Fruit fly (Drosophila melanogaster) whole organism, prepupa: ENCODE data around the gene TfIIEbeta.

ENCODE experiments used
- CG10669 ChIP-seq: fragments of 200-800 bp; sonication (Bioruptor generic); optimal IDR thresholded peaks from 3 replicates; lab custom pipeline; 2018; ENCODE audit warnings: missing biosample characterization, mild to moderate bottlenecking, missing genetic modification characterization, moderate library complexity
- CG3919 ChIP-seq: fragments of 200-800 bp; sonication (Bioruptor generic); optimal IDR thresholded peaks from 3 replicates; lab custom pipeline; 2016; ENCODE audit warnings: missing biosample characterization, missing genetic modification characterization
- CG6854 ChIP-seq: fragments of 200-800 bp; sonication (Bioruptor generic); optimal IDR thresholded peaks from 2 replicates; lab custom pipeline; 2017; ENCODE audit warnings: missing biosample characterization, mild to moderate bottlenecking, missing genetic modification characterization
- CG8319 ChIP-seq: fragments of 200-800 bp; sonication (Bioruptor generic); optimal IDR thresholded peaks from 3 replicates; lab custom pipeline; 2016; ENCODE audit warnings: missing biosample characterization, missing genetic modification characterization
- Eip78C ChIP-seq: fragments of 200-800 bp; sonication (Bioruptor generic); peaks from one replicate; lab custom pipeline; 2016; ENCODE audit warnings: missing biosample characterization, missing genetic modification characterization
- Gug ChIP-seq: fragments of 200-800 bp; sonication (Bioruptor generic); IDR thresholded peaks from 2 replicates; pipeline ENCODE4 v1.3.6; 2022; ENCODE audit warnings: missing biosample characterization, missing genetic modification characterization
- Hr39 ChIP-seq: fragments of 200-800 bp; sonication (Bioruptor generic); optimal IDR thresholded peaks from 2 replicates; lab custom pipeline; 2016; ENCODE audit warnings: missing biosample characterization, missing genetic modification characterization
- Smox ChIP-seq: fragments of 200-800 bp; sonication (Bioruptor generic); optimal IDR thresholded peaks from 3 replicates; lab custom pipeline; 2016; ENCODE audit warnings: missing biosample characterization, missing genetic modification characterization
- eg ChIP-seq: fragments of 200-800 bp; sonication (Bioruptor generic); IDR thresholded peaks from 3 replicates; pipeline ENCODE4 v1.3.6; 2022; ENCODE audit warnings: missing biosample characterization, missing genetic modification characterization
- lz ChIP-seq: fragments of 200-800 bp; sonication (Bioruptor generic); optimal IDR thresholded peaks from 3 replicates; lab custom pipeline; 2016; ENCODE audit warnings: missing biosample characterization, missing genetic modification characterization
- vri ChIP-seq: fragments of 200-800 bp; sonication (Bioruptor generic); optimal IDR thresholded peaks from 3 replicates; lab custom pipeline; 2016; ENCODE audit warnings: missing biosample characterization, mild to moderate bottlenecking, missing genetic modification characterization

DNA sequence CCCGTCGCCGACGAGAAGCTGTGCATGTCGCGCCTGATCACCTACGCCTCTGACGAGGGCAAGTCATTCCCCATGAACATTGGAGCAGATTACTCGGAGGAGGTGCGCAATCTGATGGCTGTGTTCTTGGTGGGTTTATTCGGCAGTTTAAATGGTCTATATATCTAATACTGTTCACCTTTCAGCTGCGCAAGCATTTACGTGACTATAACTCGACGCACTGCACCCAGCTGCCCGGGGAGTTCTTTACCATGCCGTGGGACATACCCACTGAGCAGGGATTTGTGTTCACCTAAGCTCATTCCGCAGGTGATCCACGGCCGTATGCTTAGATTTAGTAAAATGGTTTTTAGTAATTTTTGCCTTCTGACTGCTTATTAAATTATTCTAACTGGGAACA is 25.7 kb upstream of the TfIIEbeta start:
- no peak for TF ChIP-seq CG3919 (GFP tag; lab: Kevin White, UChicago)
- TF ChIP-seq vri (GFP tag; lab: Kevin White, UChicago) = no peak
- no peak for TF ChIP-seq CG8319 (GFP tag; lab: Kevin White, UChicago)
- TF ChIP-seq Eip78C (GFP tag; lab: Kevin White, UChicago) = no peak
- no peak for TF ChIP-seq Smox (GFP tag; lab: Kevin White, UChicago)
- TF ChIP-seq CG6854 (GFP tag; lab: Kevin White, UChicago) = no peak
- no peak for TF ChIP-seq eg (GFP tag; lab: Robert Waterston, UW)
- no peak for TF ChIP-seq lz (GFP tag; lab: Kevin White, UChicago)
- no peak for TF ChIP-seq Gug (GFP tag; lab: Robert Waterston, UW)
- no peak for TF ChIP-seq CG10669 (GFP tag; lab: Kevin White, UChicago)
- no peak for TF ChIP-seq Hr39 (GFP tag; lab: Kevin White, UChicago)
